Worm (Caenorhabditis elegans): ENCODE results near the gene end-3.
A peak's percentile ranks its signal among the peaks of the same experiment; 100 is the strongest.

end-3 gene

DNA sequence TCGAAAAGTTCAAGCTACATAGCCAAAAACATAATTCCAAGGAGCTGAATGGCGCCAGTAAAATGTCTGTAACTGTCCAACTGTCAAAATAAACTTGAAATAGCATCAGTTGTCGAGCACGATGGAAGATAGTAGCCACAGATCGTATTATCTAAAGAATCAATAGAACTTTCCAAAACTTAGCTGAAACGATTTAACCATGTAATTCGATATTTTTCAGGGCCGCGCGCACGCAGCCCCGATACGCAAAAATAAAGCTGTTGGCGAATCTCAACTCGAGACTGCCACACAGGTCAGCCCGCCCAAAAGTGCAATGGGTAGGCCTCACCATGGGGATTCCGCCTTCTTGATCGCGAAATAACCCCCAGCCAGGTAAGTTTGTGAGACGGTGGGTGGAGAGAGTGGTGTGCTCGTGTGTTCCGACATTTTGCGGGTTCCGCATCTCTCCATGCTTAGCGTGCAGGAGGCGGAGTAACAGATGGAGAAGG lies 13.8 kb downstream of the end-3 start (continued):
- TF ChIP-seq mdl-1 (tag; optimal IDR thresholded peaks at IDR 0.05) = peak in 1 of 2 experiments; percentile 0
- no peak for TF ChIP-seq T20F7.1 (GFP tag; optimal IDR thresholded peaks at IDR 0.05)
- TF ChIP-seq fkh-10 (GFP tag; optimal IDR thresholded peaks at IDR 0.05) = no peak
- TF ChIP-seq nhr-77 (tag; optimal IDR thresholded peaks at IDR 0.05) = peak; percentile 16
- TF ChIP-seq nhr-102 (tag; optimal IDR thresholded peaks at IDR 0.05) = peak; percentile 88
- peak; percentile 87 for TF ChIP-seq aha-1 (tag)
- TF ChIP-seq T26A8.4 (GFP tag; IDR thresholded peaks at IDR 0.05) = peak; percentile 94
- TF ChIP-seq zfp-2 (tag; optimal IDR thresholded peaks at IDR 0.05) = no peak
- TF ChIP-seq dpl-1 (GFP tag; optimal IDR thresholded peaks at IDR 0.05) = no peak
- peak; percentile 39; the same call in 1 of the 2 replicates for TF ChIP-seq php-3 (GFP tag; IDR thresholded peaks at IDR 0.05)
- no peak for TF ChIP-seq jun-1 (tag; optimal IDR thresholded peaks at IDR 0.05)
- TF ChIP-seq F49E8.2 (tag; optimal IDR thresholded peaks at IDR 0.05; ENCODE audit: borderline replicate concordance) = peak; percentile 66
- no peak for TF ChIP-seq mxl-2 (GFP tag; conservative IDR thresholded peaks at IDR 0.05)
- TF ChIP-seq saeg-2 (GFP tag; IDR thresholded peaks at IDR 0.05) = no peak
- no peak for TF ChIP-seq mep-1 (tag; optimal IDR thresholded peaks at IDR 0.05)
- no peak for TF ChIP-seq lin-1 (GFP tag; IDR thresholded peaks at IDR 0.05)
- TF ChIP-seq ctbp-1 (GFP tag; IDR thresholded peaks at IDR 0.05) = no peak
- TF ChIP-seq nhr-48 (tag; optimal IDR thresholded peaks at IDR 0.05) = peak; percentile 63
- TF ChIP-seq F10B5.3 (tag; optimal IDR thresholded peaks at IDR 0.05) = peak; percentile 67
- TF ChIP-seq zip-11 (GFP tag; IDR thresholded peaks at IDR 0.05) = no peak
- TF ChIP-seq rbr-2 (tag; optimal IDR thresholded peaks at IDR 0.05) = peak; percentile 40
- TF ChIP-seq Y48G9A.11 (GFP tag; IDR thresholded peaks at IDR 0.05) = peak; percentile 74
- TF ChIP-seq lin-38 (GFP tag; IDR thresholded peaks at IDR 0.05) = peak; percentile 79
- no peak for TF ChIP-seq egl-43 (GFP tag; IDR thresholded peaks at IDR 0.05)
- peak; percentile 81 for TF ChIP-seq ceh-44 (GFP tag; IDR thresholded peaks at IDR 0.05)
- TF ChIP-seq ceh-62 (tag; optimal IDR thresholded peaks at IDR 0.05) = no peak
- TF ChIP-seq madf-5 (GFP tag; IDR thresholded peaks at IDR 0.05) = no peak
- TF ChIP-seq nhr-25 (tag; optimal IDR thresholded peaks at IDR 0.05; ENCODE audit: borderline replicate concordance, insufficient read depth) = no peak
- TF ChIP-seq Y105C5A.15 (GFP tag; IDR thresholded peaks at IDR 0.05) = no peak
- 0 out of 2 replicates have a peak, but pooled peaks have one; percentile 33 for TF ChIP-seq tra-1 (GFP tag; IDR thresholded peaks at IDR 0.05)
- TF ChIP-seq dve-1 (tag; optimal IDR thresholded peaks at IDR 0.05; ENCODE audit: insufficient read depth) = peak; percentile 52
- TF ChIP-seq pqm-1 (tag; optimal IDR thresholded peaks at IDR 0.05) = no peak
- TF ChIP-seq ceh-82 (tag; optimal IDR thresholded peaks at IDR 0.05) = no peak
- no peak for TF ChIP-seq Y75B8A.6 (GFP tag; IDR thresholded peaks at IDR 0.05)
- no peak for TF ChIP-seq cey-2 (tag; optimal IDR thresholded peaks at IDR 0.05; ENCODE audit: borderline replicate concordance, insufficient read depth)
- TF ChIP-seq lsy-2 (tag; optimal IDR thresholded peaks at IDR 0.05) = no peak
- TF ChIP-seq snpc-1.2 (GFP tag; IDR thresholded peaks at IDR 0.05) = peak; percentile 77
- TF ChIP-seq ceh-28 (tag; optimal IDR thresholded peaks at IDR 0.05) = no peak
- no peak for TF ChIP-seq lin-39 (tag; optimal IDR thresholded peaks at IDR 0.05)
- TF ChIP-seq ztf-11 (tag; optimal IDR thresholded peaks at IDR 0.05) = no peak
- TF ChIP-seq ZK546.5 (tag; optimal IDR thresholded peaks at IDR 0.05) = no peak
- TF ChIP-seq zfp-3 (GFP tag; conservative IDR thresholded peaks at IDR 0.05) = no peak
- TF ChIP-seq nhr-111 (GFP tag; optimal IDR thresholded peaks at IDR 0.05) = no peak
- peak; percentile 60; the same call in 1 of the 2 replicates for TF ChIP-seq mdt-29 (GFP tag; IDR thresholded peaks at IDR 0.05)
- peak; percentile 58; the same call in 1 of the 2 replicates for TF ChIP-seq arid-1 (GFP tag; conservative IDR thresholded peaks at IDR 0.05)
- TF ChIP-seq snpc-4 (tag; optimal IDR thresholded peaks at IDR 0.05) = peak; percentile 80
- peak; percentile 56 for TF ChIP-seq dmd-6 (GFP tag; IDR thresholded peaks at IDR 0.05)
- TF ChIP-seq hlh-30 (tag; optimal IDR thresholded peaks at IDR 0.05; ENCODE audit: insufficient read depth) = peak; percentile 37
- no peak for TF ChIP-seq lin-13 (GFP tag; optimal IDR thresholded peaks at IDR 0.05)
- TF ChIP-seq duxl-1 (tag; optimal IDR thresholded peaks at IDR 0.05; ENCODE audit: poor library complexity) = peak; percentile 89
